Worm (Caenorhabditis elegans): Measurements from ENCODE around the gene gpn-1.

The gpn-1 gene

DNA sequence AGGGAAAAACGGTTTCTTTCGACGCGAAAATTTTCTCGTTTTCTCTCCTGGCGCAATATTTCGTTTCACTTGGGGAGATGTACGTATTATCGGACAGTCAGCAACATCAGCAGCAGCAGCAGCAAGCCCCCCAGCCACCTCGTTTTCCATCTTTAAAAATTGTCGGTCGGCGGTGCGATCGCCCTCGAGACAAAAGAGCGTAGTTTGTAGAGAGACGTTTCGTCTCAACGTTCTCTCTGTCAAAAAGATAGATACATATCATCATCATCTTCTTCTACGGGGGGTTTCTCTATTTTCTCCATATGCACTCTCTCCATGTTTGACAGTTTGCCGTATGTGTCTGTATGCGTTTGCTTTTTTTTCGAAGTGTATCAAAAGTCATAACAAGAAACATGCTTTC is 28.1 kb downstream of the gpn-1 start (continued):
- TF ChIP-seq aly-2 (tag; optimal IDR thresholded peaks at IDR 0.05) (no peak), tlp-1 (tag; optimal IDR thresholded peaks at IDR 0.05) (no peak), nhr-12 (tag; optimal IDR thresholded peaks at IDR 0.05) (no peak), tbx-2 (tag; optimal IDR thresholded peaks at IDR 0.05) (peak; percentile 51), unc-30 (tag; optimal IDR thresholded peaks at IDR 0.05) (no peak), nhr-77 (tag; optimal IDR thresholded peaks at IDR 0.05) (peak; percentile 64), fkh-4 (tag; optimal IDR thresholded peaks at IDR 0.05; ENCODE audit: borderline replicate concordance) (no peak), dsc-1 (tag; optimal IDR thresholded peaks at IDR 0.05) (no peak), ets-5 (GFP tag; IDR thresholded peaks at IDR 0.05) (no peak), blmp-1 (tag; optimal IDR thresholded peaks at IDR 0.05) (peak; percentile 90), ztf-11 (tag; optimal IDR thresholded peaks at IDR 0.05) (no peak), fkh-8 (tag; optimal IDR thresholded peaks at IDR 0.05) (no peak), xbp-1 (tag; optimal IDR thresholded peaks at IDR 0.05) (no peak), nhr-76 (tag; optimal IDR thresholded peaks at IDR 0.05) (no peak)

DNA sequence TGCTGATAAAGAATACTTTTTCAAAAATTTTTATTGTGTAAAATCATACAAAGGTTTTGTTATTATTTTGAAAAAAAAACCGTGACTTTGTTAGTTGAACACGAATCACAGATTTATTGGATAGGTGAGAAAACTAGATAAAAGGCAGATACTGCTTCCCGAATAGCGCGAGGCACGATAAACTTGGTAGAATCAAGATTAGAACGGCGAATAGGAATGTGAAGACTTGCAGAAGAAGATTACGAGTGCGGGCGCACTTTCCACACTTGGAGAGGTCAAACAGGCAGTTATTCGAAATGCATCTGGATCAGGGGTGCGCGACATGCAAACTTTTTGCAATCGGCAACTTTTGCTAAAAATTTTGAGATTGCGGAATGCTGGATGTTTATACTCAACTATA is 31.7 kb downstream of the gpn-1 start:
- no peak for TF ChIP-seq lir-3 (tag; optimal IDR thresholded peaks at IDR 0.05; ENCODE audit: poor library complexity)
- no peak for TF ChIP-seq ztf-11 (tag; optimal IDR thresholded peaks at IDR 0.05)
- TF ChIP-seq Y116A8C.19 (tag; optimal IDR thresholded peaks at IDR 0.05; ENCODE audit: borderline replicate concordance): no peak
- TF ChIP-seq ceh-90 (tag; optimal IDR thresholded peaks at IDR 0.05): no peak
- TF ChIP-seq fkh-8 (tag; optimal IDR thresholded peaks at IDR 0.05): no peak
- TF ChIP-seq blmp-1 (tag; optimal IDR thresholded peaks at IDR 0.05): no peak
- no peak for TF ChIP-seq nhr-11 (tag; optimal IDR thresholded peaks at IDR 0.05)
- TF ChIP-seq aly-2 (tag; optimal IDR thresholded peaks at IDR 0.05): no peak
- no peak for TF ChIP-seq elt-2 (tag; optimal IDR thresholded peaks at IDR 0.05)
- TF ChIP-seq unc-130 (tag; optimal IDR thresholded peaks at IDR 0.05): no peak
- TF ChIP-seq pag-3 (tag; optimal IDR thresholded peaks at IDR 0.05; ENCODE audit: borderline replicate concordance, insufficient read depth): no peak
- TF ChIP-seq unc-98 (GFP tag; IDR thresholded peaks at IDR 0.05): no peak
- TF ChIP-seq elt-3 (tag; optimal IDR thresholded peaks at IDR 0.05): no peak
- no peak for TF ChIP-seq efl-3 (GFP tag; optimal IDR thresholded peaks at IDR 0.05)
- no peak for TF ChIP-seq nhr-237 (tag; optimal IDR thresholded peaks at IDR 0.05)
- no peak for TF ChIP-seq nhr-20 (tag; optimal IDR thresholded peaks at IDR 0.05)
- TF ChIP-seq fkh-4 (tag; optimal IDR thresholded peaks at IDR 0.05; ENCODE audit: borderline replicate concordance): no peak

DNA sequence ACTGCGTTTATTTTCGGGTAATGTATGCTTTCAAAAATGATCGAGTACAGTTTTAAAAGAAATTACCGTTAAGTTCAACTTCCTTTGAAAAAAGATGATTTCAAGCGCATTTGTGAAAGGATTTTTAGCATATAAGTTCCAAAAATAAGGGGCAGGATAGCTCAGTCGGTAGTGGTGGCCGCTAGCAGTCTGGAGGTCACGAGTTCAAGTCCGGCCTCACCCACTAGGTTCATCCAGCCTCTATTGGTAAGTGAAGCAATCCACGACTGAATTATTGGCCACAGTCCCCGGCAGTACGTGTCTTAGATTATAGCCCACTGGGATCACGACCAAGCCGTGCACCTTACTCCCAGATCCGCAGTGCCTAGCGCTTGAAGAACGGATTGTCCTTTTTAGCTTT is 35.5 kb downstream of the gpn-1 start:
- TF ChIP-seq hlh-4 (tag; optimal IDR thresholded peaks at IDR 0.05) (no peak), dsc-1 (tag; optimal IDR thresholded peaks at IDR 0.05) (no peak)

DNA sequence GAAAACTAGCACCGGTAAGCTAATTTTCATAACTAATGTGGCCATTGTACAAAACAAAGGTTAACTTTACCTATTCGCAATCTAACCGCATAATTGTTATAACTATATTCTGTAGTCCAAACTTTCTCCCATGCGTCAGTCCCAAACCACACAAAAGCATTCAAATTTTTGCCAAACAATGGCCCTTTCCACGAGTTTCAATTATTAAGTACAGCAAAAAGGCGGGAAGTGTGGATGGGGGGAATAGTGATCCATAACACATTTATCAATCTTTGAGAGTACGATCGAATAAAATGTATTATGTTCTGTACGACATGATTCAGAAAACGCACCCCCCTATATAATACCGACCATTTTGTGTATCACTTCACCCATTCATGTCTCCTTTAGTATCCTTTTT is 36.8 kb downstream of the gpn-1 start, which contains the start of gene ZK662.6:
Gene ZK662.6 (plus strand): TSS at position 301 of the 400 bp plus-strand sequence.
- TF ChIP-seq Y116A8C.19 (tag; optimal IDR thresholded peaks at IDR 0.05; ENCODE audit: borderline replicate concordance): no peak
- no peak for TF ChIP-seq lin-35 (GFP tag; optimal IDR thresholded peaks at IDR 0.05)
- TF ChIP-seq nhr-12 (tag; optimal IDR thresholded peaks at IDR 0.05): no peak
- TF ChIP-seq nhr-71 (tag; optimal IDR thresholded peaks at IDR 0.05): no peak
- TF ChIP-seq elt-2 (tag; optimal IDR thresholded peaks at IDR 0.05): no peak
- TF ChIP-seq zip-4 (GFP tag; optimal IDR thresholded peaks at IDR 0.05): no peak
- TF ChIP-seq ceh-63 (GFP tag; optimal IDR thresholded peaks at IDR 0.05): no peak
- no peak for TF ChIP-seq fos-1 (tag; optimal IDR thresholded peaks at IDR 0.05)
- TF ChIP-seq ceh-88 (GFP tag; IDR thresholded peaks at IDR 0.05): no peak
- no peak for TF ChIP-seq nhr-237 (tag; optimal IDR thresholded peaks at IDR 0.05)
- no peak for TF ChIP-seq tbx-2 (tag; optimal IDR thresholded peaks at IDR 0.05)
- no peak for TF ChIP-seq fkh-4 (tag; optimal IDR thresholded peaks at IDR 0.05; ENCODE audit: borderline replicate concordance)
- TF ChIP-seq mdl-1 (tag; optimal IDR thresholded peaks at IDR 0.05): no peak
- TF ChIP-seq hlh-17 (GFP tag; optimal IDR thresholded peaks at IDR 0.05; ENCODE audit: borderline replicate concordance): no peak
- TF ChIP-seq unc-62 (GFP tag; optimal IDR thresholded peaks at IDR 0.05): no peak
- TF ChIP-seq dpl-1 (GFP tag; optimal IDR thresholded peaks at IDR 0.05): no peak
- TF ChIP-seq nhr-11 (tag; optimal IDR thresholded peaks at IDR 0.05): no peak
- no peak for TF ChIP-seq isw-1 (GFP tag; IDR thresholded peaks at IDR 0.05)
